Worm (Caenorhabditis elegans): ENCODE results near the gene spe-51.

DNA sequence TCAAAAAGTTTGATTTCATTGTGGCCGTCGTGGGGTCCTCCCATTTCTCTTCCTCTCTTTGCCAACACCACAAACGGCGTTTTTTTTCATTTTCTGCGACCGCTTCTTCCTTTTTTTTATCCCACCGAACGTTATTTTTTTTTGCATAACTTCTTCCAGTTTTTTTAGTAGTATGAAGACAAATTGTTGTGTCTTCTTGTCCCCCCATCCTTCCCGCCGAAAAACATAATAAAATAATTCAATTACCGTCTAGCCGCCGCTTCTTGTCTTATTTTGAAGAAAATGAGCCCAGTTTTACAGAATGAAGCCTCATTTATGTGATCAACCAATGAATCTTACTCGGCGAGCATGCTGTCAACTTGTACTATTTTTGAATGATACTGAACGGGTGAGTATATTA, 23.3 kb upstream of the spe-51 start, which contains the start of gene F29B9.12:
- TF ChIP-seq nhr-28 (tag; optimal IDR thresholded peaks at IDR 0.05): no peak
- TF ChIP-seq tag-97 (GFP tag; IDR thresholded peaks at IDR 0.05): no peak
- TF ChIP-seq ama-1 (optimal IDR thresholded peaks at IDR 0.05): no peak
- TF ChIP-seq ces-1 (GFP tag; optimal IDR thresholded peaks at IDR 0.05): no peak
- TF ChIP-seq lir-3 (tag; optimal IDR thresholded peaks at IDR 0.05): no peak
